Worm (Caenorhabditis elegans) whole organism, L3 larva: ENCODE data around the gene C35A5.4.

Experiments used
- ZK546.5 ChIP-seq: sonication (generic microtip); optimal IDR thresholded peaks from 2 replicates; lab custom pipeline; 2017; ENCODE audit warnings: missing biosample characterization, missing genetic modification characterization
- aly-2 ChIP-seq: fragments of 150-350 bp; optimal IDR thresholded peaks from 2 replicates; lab custom pipeline; 2014; ENCODE audit warnings: missing biosample characterization, missing genetic modification characterization
- ama-1 ChIP-seq: fragments of 150-350 bp; optimal IDR thresholded peaks from 2 replicates; lab custom pipeline; 2018
- ceh-28 ChIP-seq: fragments of 150-350 bp; optimal IDR thresholded peaks from 2 replicates; lab custom pipeline; 2014; ENCODE audit warnings: missing biosample characterization, missing genetic modification reagents, missing genetic modification characterization
- ceh-9 ChIP-seq: sonication (generic microtip); optimal IDR thresholded peaks from 2 replicates; lab custom pipeline; 2018; ENCODE audit warnings: missing biosample characterization, missing genetic modification characterization
- daf-12 ChIP-seq: fragments of 150-350 bp; optimal IDR thresholded peaks from 2 replicates; lab custom pipeline; 2014; ENCODE audit warnings: missing biosample characterization, missing genetic modification reagents, missing genetic modification characterization
- egl-27 ChIP-seq: sonication (generic microtip); optimal IDR thresholded peaks from 4 replicates; lab custom pipeline; 2017; ENCODE audit warnings: missing biosample characterization, missing genetic modification reagents, missing genetic modification characterization
- egl-5 ChIP-seq: fragments of 150-350 bp; optimal IDR thresholded peaks from 2 replicates; lab custom pipeline; 2017; ENCODE audit warnings: missing biosample characterization, missing genetic modification reagents, missing genetic modification characterization, inconsistent platforms
- elt-1 ChIP-seq: fragments of 150-350 bp; optimal IDR thresholded peaks from 2 replicates; lab custom pipeline; 2014; ENCODE audit warnings: missing biosample characterization, missing genetic modification characterization
- elt-2 ChIP-seq: sonication (generic microtip); optimal IDR thresholded peaks from 2 replicates; lab custom pipeline; 2016; ENCODE audit warnings: missing genetic modification reagents, mild to moderate bottlenecking, missing genetic modification characterization, missing compliant biosample characterization
- elt-3 ChIP-seq, 3 experiments: fragments of 150-350 bp in 1 of 3; sonication (generic microtip) in 2 of 3; optimal IDR thresholded peaks; 2 replicates in 2 of 3; 4 replicates in 1 of 3; lab custom pipeline; 2014 to 2017; ENCODE audit warnings: missing biosample characterization in 3 of 3, missing genetic modification characterization in 3 of 3
- eor-1 ChIP-seq, 2 experiments: fragments of 150-350 bp; optimal IDR thresholded peaks; 2 replicates each; lab custom pipeline; 2014 to 2018; ENCODE audit warnings: missing biosample characterization in 2 of 2, missing genetic modification characterization in 2 of 2
- fkh-10 ChIP-seq: sonication (generic microtip); optimal IDR thresholded peaks from 2 replicates; lab custom pipeline; 2017; ENCODE audit warnings: missing biosample characterization, missing genetic modification reagents, missing genetic modification characterization
- fkh-2 ChIP-seq: fragments of 150-350 bp; optimal IDR thresholded peaks from 2 replicates; lab custom pipeline; 2014; ENCODE audit warnings: missing biosample characterization, missing genetic modification reagents, missing genetic modification characterization
- fos-1 ChIP-seq: fragments of 150-350 bp; optimal IDR thresholded peaks from 2 replicates; lab custom pipeline; 2014; ENCODE audit warnings: missing biosample characterization, missing genetic modification characterization
- hmg-11 ChIP-seq: sonication (generic microtip); optimal IDR thresholded peaks from 2 replicates; lab custom pipeline; 2016; ENCODE audit warnings: missing genetic modification characterization, missing compliant biosample characterization
- jun-1 ChIP-seq: fragments of 150-350 bp; optimal IDR thresholded peaks from 2 replicates; lab custom pipeline; 2014; ENCODE audit warnings: missing biosample characterization, missing genetic modification reagents, missing genetic modification characterization
- lin-15B ChIP-seq: fragments of 150-350 bp; optimal IDR thresholded peaks from 2 replicates; lab custom pipeline; 2014; ENCODE audit warnings: missing biosample characterization, missing genetic modification characterization
- lin-39 ChIP-seq: fragments of 150-350 bp; optimal IDR thresholded peaks from 2 replicates; lab custom pipeline; 2018; ENCODE audit warnings: missing biosample characterization, missing genetic modification reagents, missing genetic modification characterization
- mdl-1 ChIP-seq: fragments of 150-350 bp; optimal IDR thresholded peaks from 2 replicates; lab custom pipeline; 2014; ENCODE audit warnings: missing biosample characterization, missing genetic modification characterization
- mml-1 ChIP-seq: fragments of 150-350 bp; sonication (generic microtip); optimal IDR thresholded peaks from 3 replicates; lab custom pipeline; 2014; ENCODE audit warnings: missing biosample characterization, missing genetic modification characterization
- nfya-1 ChIP-seq: sonication (generic microtip); optimal IDR thresholded peaks from 2 replicates; lab custom pipeline; 2017; ENCODE audit warnings: missing genetic modification characterization, mild to moderate bottlenecking, missing compliant biosample characterization, antibody characterized with exemption, moderate library complexity; ENCODE audit not compliant: insufficient read depth
- nhr-11 ChIP-seq: fragments of 150-350 bp; optimal IDR thresholded peaks from 2 replicates; lab custom pipeline; 2014; ENCODE audit warnings: missing biosample characterization, missing genetic modification characterization
- nhr-12 ChIP-seq: fragments of 150-350 bp; optimal IDR thresholded peaks from 2 replicates; lab custom pipeline; 2014; ENCODE audit warnings: missing biosample characterization, missing genetic modification characterization
- nhr-23 ChIP-seq: fragments of 150-350 bp; optimal IDR thresholded peaks from 2 replicates; lab custom pipeline; 2014; ENCODE audit warnings: missing biosample characterization, missing genetic modification reagents, missing genetic modification characterization
- nhr-237 ChIP-seq: fragments of 150-350 bp; optimal IDR thresholded peaks from 2 replicates; lab custom pipeline; 2014; ENCODE audit warnings: missing biosample characterization, missing genetic modification characterization
- nhr-25 ChIP-seq: sonication (generic microtip); optimal IDR thresholded peaks from 2 replicates; lab custom pipeline; 2017; ENCODE audit warnings: missing biosample characterization, missing genetic modification characterization
- nhr-28 ChIP-seq: fragments of 150-350 bp; optimal IDR thresholded peaks from 2 replicates; lab custom pipeline; 2014; ENCODE audit warnings: missing biosample characterization, missing genetic modification characterization
- nhr-67 ChIP-seq: fragments of 150-350 bp; optimal IDR thresholded peaks from 2 replicates; lab custom pipeline; 2014; ENCODE audit warnings: missing biosample characterization, missing genetic modification characterization
- nhr-77 ChIP-seq: fragments of 150-350 bp; optimal IDR thresholded peaks from 2 replicates; lab custom pipeline; 2014; ENCODE audit warnings: missing biosample characterization, missing genetic modification characterization
- pqm-1 ChIP-seq: fragments of 150-350 bp; optimal IDR thresholded peaks from 2 replicates; lab custom pipeline; 2017; ENCODE audit warnings: missing biosample characterization, missing genetic modification characterization, inconsistent platforms
- sea-2 ChIP-seq: fragments of 150-350 bp; sonication (generic microtip); optimal IDR thresholded peaks from 4 replicates; lab custom pipeline; 2014; ENCODE audit warnings: missing biosample characterization, missing genetic modification reagents, missing genetic modification characterization
- skn-1 ChIP-seq: fragments of 150-350 bp; optimal IDR thresholded peaks from 2 replicates; lab custom pipeline; 2014; ENCODE audit warnings: missing biosample characterization, missing genetic modification characterization
- snpc-4 ChIP-seq: fragments of 150-350 bp; optimal IDR thresholded peaks from 2 replicates; lab custom pipeline; 2014; ENCODE audit warnings: missing biosample characterization, missing genetic modification characterization
- tbx-2 ChIP-seq: sonication (generic microtip); optimal IDR thresholded peaks from 2 replicates; lab custom pipeline; 2016; ENCODE audit warnings: mild to moderate bottlenecking, missing genetic modification characterization, missing compliant biosample characterization
- unc-39 ChIP-seq: sonication (generic microtip); optimal IDR thresholded peaks from 4 replicates; lab custom pipeline; 2017; ENCODE audit warnings: missing biosample characterization, missing genetic modification characterization
- unc-62 ChIP-seq: fragments of 150-350 bp; sonication (generic microtip); optimal IDR thresholded peaks from 4 replicates; lab custom pipeline; 2014; ENCODE audit warnings: missing biosample characterization, missing genetic modification reagents, missing genetic modification characterization
- zag-1 ChIP-seq: fragments of 150-350 bp; optimal IDR thresholded peaks from 2 replicates; lab custom pipeline; 2014; ENCODE audit warnings: missing biosample characterization, missing genetic modification characterization
- ztf-11 ChIP-seq: fragments of 150-350 bp; optimal IDR thresholded peaks from 2 replicates; lab custom pipeline; 2014; ENCODE audit warnings: missing biosample characterization, missing genetic modification characterization
- ztf-4 ChIP-seq: fragments of 150-350 bp; optimal IDR thresholded peaks from 2 replicates; lab custom pipeline; 2014; ENCODE audit warnings: missing biosample characterization, missing genetic modification characterization

Gene C35A5.4

ce11 chrV:10536808-10537207, 40.0 kb downstream of the C35A5.4 start (continued):
- TF ChIP-seq aly-2 (no peak), zag-1 (tag; lab: Kevin White, UChicago) (peak; percentile 32), fos-1 (tag; lab: Kevin White, UChicago) (no peak), elt-3 (tag; optimal IDR thresholded peaks at IDR 0.05; lab: Kevin White, UChicago) (peak in 1 of 3 experiments; percentile 29), ama-1 (lab: Kevin White, UChicago) (peak; percentile 67), nhr-23 (peak; percentile 92), egl-5 (tag; lab: Kevin White, UChicago) (peak; percentile 78), lin-39 (tag; lab: Kevin White, UChicago) (peak; percentile 86), unc-39 (tag; lab: Kevin White, UChicago) (no peak), ceh-9 (tag; lab: Kevin White, UChicago) (no peak), nhr-11 (tag; lab: Kevin White, UChicago) (no peak), nhr-77 (tag; lab: Kevin White, UChicago) (peak; percentile 48), fkh-10 (GFP tag; lab: Kevin White, UChicago) (peak; percentile 37), skn-1 (peak; percentile 62), unc-62 (GFP tag; lab: Kevin White, UChicago) (peak; percentile 61), egl-27 (tag; lab: Kevin White, UChicago) (peak; percentile 61), ztf-4 (peak; percentile 53), ceh-28 (tag; lab: Kevin White, UChicago) (peak; percentile 85), mdl-1 (peak; percentile 65), nhr-28 (tag; lab: Kevin White, UChicago) (no peak), daf-12 (no peak), lin-15B (peak; percentile 93), pqm-1 (tag; lab: Kevin White, UChicago) (peak; percentile 56), snpc-4 (tag; lab: Kevin White, UChicago) (peak; percentile 93)

- TF ChIP-seq fos-1 (tag; lab: Kevin White, UChicago) (no peak), nhr-237 (tag; lab: Kevin White, UChicago) (no peak), ama-1 (lab: Kevin White, UChicago) (no peak), elt-3 (tag; optimal IDR thresholded peaks at IDR 0.05; lab: Kevin White, UChicago) (no peak), nfya-1 (tag; lab: Kevin White, UChicago) (no peak), pqm-1 (tag; lab: Kevin White, UChicago) (peak; percentile 21), nhr-67 (tag; lab: Kevin White, UChicago) (no peak), jun-1 (tag; lab: Kevin White, UChicago) (no peak)
Observed at ce11 chrV:10539114-10539513, 42.3 kb downstream of the C35A5.4 start, which contains the start of gene F25D1.8. TSS of gene F25D1.8 (plus strand) at chrV:10539414.

- TF ChIP-seq daf-12 (no peak), nhr-12 (tag; lab: Kevin White, UChicago) (no peak), eor-1 (tag; optimal IDR thresholded peaks at IDR 0.05; lab: Kevin White, UChicago) (no peak), skn-1 (no peak), zag-1 (tag; lab: Kevin White, UChicago) (no peak), nhr-237 (tag; lab: Kevin White, UChicago) (no peak)
Observed at ce11 chrV:10540024-10540423, 43.2 kb downstream of the C35A5.4 start, which contains the start of gene degt-1. TSS of gene degt-1 (plus strand) at chrV:10540324.

- TF ChIP-seq nfya-1 (tag; lab: Kevin White, UChicago) (no peak), fkh-10 (GFP tag; lab: Kevin White, UChicago) (no peak), tbx-2 (tag; lab: Kevin White, UChicago) (no peak), ztf-11 (tag; lab: Kevin White, UChicago) (no peak), sea-2 (no peak), elt-3 (tag; optimal IDR thresholded peaks at IDR 0.05; lab: Kevin White, UChicago) (no peak), fkh-2 (tag; lab: Kevin White, UChicago) (no peak), zag-1 (tag; lab: Kevin White, UChicago) (no peak), elt-1 (no peak), hmg-11 (tag; lab: Kevin White, UChicago) (no peak), ZK546.5 (tag; lab: Kevin White, UChicago) (no peak), pqm-1 (tag; lab: Kevin White, UChicago) (peak; percentile 17), nhr-28 (tag; lab: Kevin White, UChicago) (peak; percentile 47), mml-1 (tag; lab: Kevin White, UChicago) (no peak), fos-1 (tag; lab: Kevin White, UChicago) (no peak), nhr-77 (tag; lab: Kevin White, UChicago) (peak; percentile 68), elt-2 (tag; lab: Kevin White, UChicago) (peak; percentile 37), daf-12 (no peak), egl-27 (tag; lab: Kevin White, UChicago) (no peak), nhr-25 (no peak), aly-2 (no peak)
Observed at ce11 chrV:10546749-10547148, 49.9 kb downstream of the C35A5.4 start, which contains the start of gene F25D1.5. TSS of gene F25D1.5 (minus strand) at chrV:10546783.
